Worm (Caenorhabditis elegans): Measurements from ENCODE around the gene sams-4.

Gene sams-4

ce11 chrIV:5796694-5797093 lies 49.5 kb downstream of the sams-4 start, which contains the start of gene C31H1.5:
TSS of gene C31H1.5 (minus strand) at chrIV:5796794.
- TF ChIP-seq nhr-102 (tag; optimal IDR thresholded peaks at IDR 0.05) = no peak
- TF ChIP-seq zag-1 (tag; optimal IDR thresholded peaks at IDR 0.05) = no peak
- no peak for TF ChIP-seq lin-29 (GFP tag; IDR thresholded peaks at IDR 0.05)
- TF ChIP-seq zip-11 (GFP tag; IDR thresholded peaks at IDR 0.05) = no peak
- TF ChIP-seq ceh-62 (tag; optimal IDR thresholded peaks at IDR 0.05) = no peak
- no peak for TF ChIP-seq R02D3.7 (tag; optimal IDR thresholded peaks at IDR 0.05)
- no peak for TF ChIP-seq tra-1 (GFP tag; IDR thresholded peaks at IDR 0.05)
- TF ChIP-seq egl-43 (GFP tag; IDR thresholded peaks at IDR 0.05) = no peak
- no peak for TF ChIP-seq lin-39 (tag; optimal IDR thresholded peaks at IDR 0.05)
- TF ChIP-seq sdz-12 (GFP tag; optimal IDR thresholded peaks at IDR 0.05) = no peak
- no peak for TF ChIP-seq hlh-11 (tag; optimal IDR thresholded peaks at IDR 0.05)
- no peak for TF ChIP-seq lin-38 (GFP tag; IDR thresholded peaks at IDR 0.05)
- TF ChIP-seq lir-3 (tag; optimal IDR thresholded peaks at IDR 0.05) = no peak
- TF ChIP-seq unc-130 (GFP tag; optimal IDR thresholded peaks at IDR 0.05) = no peak
- no peak for TF ChIP-seq pqm-1 (tag; optimal IDR thresholded peaks at IDR 0.05)
- no peak for TF ChIP-seq cey-2 (tag; optimal IDR thresholded peaks at IDR 0.05; ENCODE audit: borderline replicate concordance, insufficient read depth)

ce11 chrIV:5795495-5795894 lies 50.7 kb downstream of the sams-4 start:
- TF ChIP-seq lin-39 (tag; optimal IDR thresholded peaks at IDR 0.05) = no peak
- TF ChIP-seq unc-62 (GFP tag; optimal IDR thresholded peaks at IDR 0.05 in 1 of 2) = peak in 1 of 2 experiments; percentile 91
- TF ChIP-seq unc-62 (tag; optimal IDR thresholded peaks at IDR 0.05) = no peak

Measured in whole organism, L4 larva.